Fruit fly (Drosophila melanogaster) Kc167 (cell line): ENCODE measurements around the gene 5-HT2A.

Experiments used
- Myc ChIP-seq: fragments of >200 bp; optimal IDR thresholded peaks from 2 replicates; lab custom pipeline; 2017; ENCODE audit warnings: missing external identifiers
- h ChIP-seq: fragments of >200 bp; optimal IDR thresholded peaks from 3 replicates; lab custom pipeline; 2018; ENCODE audit warnings: missing external identifiers

- TF ChIP-seq Myc (lab: Kevin White, UChicago) (no peak), h (lab: Kevin White, UChicago) (no peak)
Observed at dm6 chr3R:4676981-4677665, 64.5 kb downstream of the 5-HT2A start.
